Worm (Caenorhabditis elegans) whole organism, L4 larva: ENCODE data around the gene Y75B8A.63.
A peak's percentile ranks its signal among the peaks of the same experiment; 100 is the strongest.

Source experiments
- F37D6.2 ChIP-seq: sonication (generic microtip); optimal IDR thresholded peaks from 2 replicates; lab custom pipeline; 2016; ENCODE audit warnings: mild to moderate bottlenecking, missing genetic modification characterization, missing compliant biosample characterization
- T20F7.1 ChIP-seq: fragments of 200-800 bp; sonication (Bioruptor generic); optimal IDR thresholded peaks from 2 replicates; lab custom pipeline; 2018; ENCODE audit warnings: mild to moderate bottlenecking, missing genetic modification characterization, missing compliant biosample characterization
- T26A8.4 ChIP-seq: fragments of 200-800 bp; sonication (Bioruptor generic); IDR thresholded peaks from 2 replicates; pipeline ENCODE4 v1.3.6; 2022; ENCODE audit warnings: missing genetic modification characterization, missing compliant biosample characterization
- Y105C5A.15 ChIP-seq: fragments of 200-800 bp; sonication (Bioruptor generic); IDR thresholded peaks from 2 replicates; pipeline ENCODE4 v1.3.6; 2022; ENCODE audit warnings: missing genetic modification characterization, missing compliant biosample characterization
- Y5F2A.4 ChIP-seq: fragments of 200-800 bp; sonication (Bioruptor generic); optimal IDR thresholded peaks from 2 replicates; lab custom pipeline; 2018; ENCODE audit warnings: mild to moderate bottlenecking, missing genetic modification characterization, missing compliant biosample characterization
- ZK337.2 ChIP-seq: fragments of 200-800 bp; sonication (Bioruptor generic); IDR thresholded peaks from 2 replicates; pipeline ENCODE4 v1.3.6; 2022; ENCODE audit warnings: missing genetic modification reagents, missing genetic modification characterization, missing compliant biosample characterization
- aha-1 ChIP-seq: fragments of 150-350 bp; peaks from one replicate; lab custom pipeline; 2014; ENCODE audit warnings: missing biosample characterization, missing genetic modification characterization
- aly-2 ChIP-seq: sonication (generic microtip); optimal IDR thresholded peaks from 2 replicates; lab custom pipeline; 2018; ENCODE audit warnings: missing biosample characterization, missing genetic modification characterization
- ama-1 ChIP-seq: fragments of 150-350 bp; optimal IDR thresholded peaks from 2 replicates; lab custom pipeline; 2014; ENCODE audit warnings: inconsistent platforms, mixed read lengths
- attf-4 ChIP-seq: sonication (generic microtip); optimal IDR thresholded peaks from 3 replicates; lab custom pipeline; 2017; ENCODE audit warnings: missing biosample characterization, missing genetic modification characterization
- ceh-32 ChIP-seq: sonication (generic microtip); optimal IDR thresholded peaks from 2 replicates; lab custom pipeline; 2016; ENCODE audit warnings: mild to moderate bottlenecking, missing genetic modification characterization, missing compliant biosample characterization; ENCODE audit not compliant: poor library complexity
- ceh-62 ChIP-seq: sonication (generic microtip); optimal IDR thresholded peaks from 2 replicates; lab custom pipeline; 2017; ENCODE audit warnings: missing biosample characterization, missing genetic modification characterization
- ceh-82 ChIP-seq: sonication (generic microtip); optimal IDR thresholded peaks from 2 replicates; lab custom pipeline; 2017; ENCODE audit warnings: missing biosample characterization, missing genetic modification characterization
- ces-1 ChIP-seq: fragments of 150-350 bp; sonication (generic microtip); optimal IDR thresholded peaks from 4 replicates; lab custom pipeline; 2014; ENCODE audit warnings: missing biosample characterization, missing genetic modification reagents, missing genetic modification characterization
- cey-2 ChIP-seq: sonication (generic microtip); optimal IDR thresholded peaks from 3 replicates; lab custom pipeline; 2017; ENCODE audit warnings: missing genetic modification characterization, mild to moderate bottlenecking, missing compliant biosample characterization, antibody characterized with exemption, borderline replicate concordance; ENCODE audit not compliant: insufficient read depth
- daf-12 ChIP-seq: fragments of 150-350 bp; optimal IDR thresholded peaks from 2 replicates; lab custom pipeline; 2014; ENCODE audit warnings: missing biosample characterization, missing genetic modification reagents, missing genetic modification characterization
- daf-19 ChIP-seq: fragments of 200-800 bp; sonication (Bioruptor generic); conservative IDR thresholded peaks from 2 replicates; pipeline ENCODE4 v1.3.6; 2022; ENCODE audit warnings: missing genetic modification characterization, missing compliant biosample characterization
- daf-8 ChIP-seq: fragments of 200-800 bp; sonication (Bioruptor generic); IDR thresholded peaks from 2 replicates; pipeline ENCODE4 v1.3.6; 2022; ENCODE audit warnings: missing genetic modification characterization, missing compliant biosample characterization
- dmd-6 ChIP-seq: fragments of 200-800 bp; sonication (Bioruptor generic); IDR thresholded peaks from 2 replicates; pipeline ENCODE4 v1.3.6; 2022; ENCODE audit warnings: missing genetic modification reagents, missing genetic modification characterization, missing compliant biosample characterization
- dmd-9 ChIP-seq: fragments of 200-800 bp; sonication (Bioruptor generic); IDR thresholded peaks from 2 replicates; pipeline ENCODE4 v1.3.6; 2022; ENCODE audit warnings: missing genetic modification reagents, missing genetic modification characterization, missing compliant biosample characterization
- egl-43 ChIP-seq: fragments of 200-800 bp; sonication (Bioruptor generic); IDR thresholded peaks from 2 replicates; pipeline ENCODE4 v1.3.6; 2022; ENCODE audit warnings: missing genetic modification reagents, missing genetic modification characterization, missing compliant biosample characterization
- fkh-10 ChIP-seq: fragments of 150-350 bp; optimal IDR thresholded peaks from 2 replicates; lab custom pipeline; 2014; ENCODE audit warnings: missing biosample characterization, missing genetic modification reagents, missing genetic modification characterization
- hif-1 ChIP-seq, 2 experiments: sonication (generic microtip); optimal IDR thresholded peaks; 2 replicates each; lab custom pipeline; 2016 to 2017; ENCODE audit warnings: missing compliant biosample characterization in 2 of 2, missing genetic modification characterization in 2 of 2, missing genetic modification reagents in 2 of 2, missing genotype in 2 of 2, mild to moderate bottlenecking in 1 of 2
- hlh-30 ChIP-seq: sonication (generic microtip); optimal IDR thresholded peaks from 2 replicates; lab custom pipeline; 2017; ENCODE audit warnings: antibody characterized with exemption, mild to moderate bottlenecking, missing genetic modification characterization, missing compliant biosample characterization; ENCODE audit not compliant: insufficient read depth
- hmg-1.1 ChIP-seq: fragments of 200-800 bp; sonication (Bioruptor generic); IDR thresholded peaks from 2 replicates; pipeline ENCODE4 v1.3.6; 2022; ENCODE audit warnings: missing genetic modification reagents, missing genetic modification characterization, missing compliant biosample characterization
- lim-7 ChIP-seq: fragments of 200-800 bp; sonication (Bioruptor generic); IDR thresholded peaks from 2 replicates; pipeline ENCODE4 v1.3.6; 2022; ENCODE audit warnings: missing genetic modification characterization, missing compliant biosample characterization
- lin-29 ChIP-seq: fragments of 200-800 bp; sonication (Bioruptor generic); IDR thresholded peaks from 2 replicates; pipeline ENCODE4 v1.3.6; 2022; ENCODE audit warnings: missing genetic modification reagents, missing genetic modification characterization, missing compliant biosample characterization
- lin-38 ChIP-seq: fragments of 200-800 bp; sonication (Bioruptor generic); IDR thresholded peaks from 2 replicates; pipeline ENCODE4 v1.3.6; 2022; ENCODE audit warnings: missing genetic modification reagents, missing genetic modification characterization, missing compliant biosample characterization
- mdl-1 ChIP-seq, 2 experiments: fragments of 150-350 bp in 1 of 2; sonication (generic microtip) in 1 of 2; optimal IDR thresholded peaks; 2 replicates each; lab custom pipeline; 2014 to 2017; ENCODE audit warnings: missing biosample characterization in 2 of 2, missing genetic modification characterization in 2 of 2
- mxl-2 ChIP-seq: fragments of 200-800 bp; sonication (Bioruptor generic); conservative IDR thresholded peaks from 2 replicates; pipeline ENCODE4 v1.3.6; 2022; ENCODE audit warnings: missing genetic modification reagents, missing genetic modification characterization, missing compliant biosample characterization
- mxl-3 ChIP-seq: fragments of 200-800 bp; sonication (Bioruptor generic); optimal IDR thresholded peaks from 2 replicates; lab custom pipeline; 2018; ENCODE audit warnings: mild to moderate bottlenecking, missing genetic modification characterization, missing compliant biosample characterization
- nhr-11 ChIP-seq: fragments of 150-350 bp; optimal IDR thresholded peaks from 2 replicates; lab custom pipeline; 2014; ENCODE audit warnings: missing biosample characterization, missing genetic modification characterization
- nhr-111 ChIP-seq: fragments of 200-800 bp; sonication (Bioruptor generic); optimal IDR thresholded peaks from 2 replicates; lab custom pipeline; 2018; ENCODE audit warnings: mild to moderate bottlenecking, missing genetic modification characterization, missing compliant biosample characterization
- nhr-237 ChIP-seq: sonication (generic microtip); optimal IDR thresholded peaks from 2 replicates; lab custom pipeline; 2017; ENCODE audit warnings: missing biosample characterization, missing genetic modification characterization
- nhr-28 ChIP-seq: fragments of 150-350 bp; optimal IDR thresholded peaks from 2 replicates; lab custom pipeline; 2014; ENCODE audit warnings: missing biosample characterization, missing genetic modification characterization
- nhr-41 ChIP-seq: fragments of 200-800 bp; sonication (Bioruptor generic); IDR thresholded peaks from 2 replicates; pipeline ENCODE4 v1.3.6; 2022; ENCODE audit warnings: missing genetic modification reagents, missing genetic modification characterization, missing compliant biosample characterization
- nhr-42 ChIP-seq: fragments of 200-800 bp; sonication (Bioruptor generic); IDR thresholded peaks from 2 replicates; pipeline ENCODE4 v1.3.6; 2022; ENCODE audit warnings: missing genetic modification characterization, missing compliant biosample characterization
- nhr-48 ChIP-seq: sonication (generic microtip); optimal IDR thresholded peaks from 2 replicates; lab custom pipeline; 2016; ENCODE audit warnings: mild to moderate bottlenecking, missing genetic modification characterization, missing compliant biosample characterization
- nhr-6 ChIP-seq: fragments of 150-350 bp; optimal IDR thresholded peaks from 2 replicates; lab custom pipeline; 2014; ENCODE audit warnings: missing biosample characterization, missing genetic modification characterization
- pha-4 ChIP-seq, 2 experiments: fragments of 150-350 bp in 1 of 2; fragments of 200-800 bp in 1 of 2; sonication (Bioruptor generic) in 1 of 2; IDR thresholded peaks in 1 of 2; optimal IDR thresholded peaks in 1 of 2; 2 replicates each; pipeline versions ENCODE4 v1.3.6 to Lab custom; 2014 to 2022; ENCODE audit warnings: missing genetic modification characterization in 2 of 2, missing genetic modification reagents in 2 of 2, missing biosample characterization in 1 of 2, missing compliant biosample characterization in 1 of 2
- rbr-2 ChIP-seq: sonication (generic microtip); optimal IDR thresholded peaks from 2 replicates; lab custom pipeline; 2016; ENCODE audit warnings: missing genotype, missing genetic modification characterization, missing compliant biosample characterization
- sdz-12 ChIP-seq: fragments of 200-800 bp; sonication (Bioruptor generic); optimal IDR thresholded peaks from 2 replicates; lab custom pipeline; 2018; ENCODE audit warnings: mild to moderate bottlenecking, missing genetic modification characterization, missing compliant biosample characterization
- set-16 ChIP-seq: fragments of 200-800 bp; sonication (Bioruptor generic); IDR thresholded peaks from 2 replicates; pipeline ENCODE4 v1.3.6; 2022; ENCODE audit warnings: missing genetic modification reagents, missing genetic modification characterization, missing compliant biosample characterization
- skn-1 ChIP-seq: fragments of 150-350 bp; optimal IDR thresholded peaks from 2 replicates; lab custom pipeline; 2014; ENCODE audit warnings: missing biosample characterization, missing genetic modification characterization
- snpc-4 ChIP-seq: fragments of 150-350 bp; optimal IDR thresholded peaks from 2 replicates; lab custom pipeline; 2014; ENCODE audit warnings: missing biosample characterization, missing genetic modification characterization
- spr-1 ChIP-seq: sonication (generic microtip); optimal IDR thresholded peaks from 2 replicates; lab custom pipeline; 2016; ENCODE audit warnings: mild to moderate bottlenecking, missing genetic modification characterization, missing compliant biosample characterization
- spr-3 ChIP-seq: fragments of 200-800 bp; sonication (Bioruptor generic); optimal IDR thresholded peaks from 2 replicates; lab custom pipeline; 2018; ENCODE audit warnings: mild to moderate bottlenecking, missing genetic modification characterization, missing compliant biosample characterization
- tag-97 ChIP-seq: fragments of 200-800 bp; sonication (Bioruptor generic); IDR thresholded peaks from 2 replicates; pipeline ENCODE4 v1.3.6; 2022; ENCODE audit warnings: missing genetic modification characterization, missing compliant biosample characterization
- unc-130 ChIP-seq: sonication (generic microtip); optimal IDR thresholded peaks from 2 replicates; lab custom pipeline; 2016; ENCODE audit warnings: missing genetic modification reagents, missing genetic modification characterization, missing compliant biosample characterization
- zag-1 ChIP-seq: fragments of 150-350 bp; optimal IDR thresholded peaks from 2 replicates; lab custom pipeline; 2014; ENCODE audit warnings: missing biosample characterization, missing genetic modification characterization
- zfp-2 ChIP-seq: sonication (generic microtip); optimal IDR thresholded peaks from 2 replicates; lab custom pipeline; 2016; ENCODE audit warnings: mild to moderate bottlenecking, missing genetic modification characterization, missing compliant biosample characterization
- ztf-11 ChIP-seq: fragments of 150-350 bp; optimal IDR thresholded peaks from 2 replicates; lab custom pipeline; 2014; ENCODE audit warnings: missing biosample characterization, missing genetic modification characterization

Gene Y75B8A.63

DNA sequence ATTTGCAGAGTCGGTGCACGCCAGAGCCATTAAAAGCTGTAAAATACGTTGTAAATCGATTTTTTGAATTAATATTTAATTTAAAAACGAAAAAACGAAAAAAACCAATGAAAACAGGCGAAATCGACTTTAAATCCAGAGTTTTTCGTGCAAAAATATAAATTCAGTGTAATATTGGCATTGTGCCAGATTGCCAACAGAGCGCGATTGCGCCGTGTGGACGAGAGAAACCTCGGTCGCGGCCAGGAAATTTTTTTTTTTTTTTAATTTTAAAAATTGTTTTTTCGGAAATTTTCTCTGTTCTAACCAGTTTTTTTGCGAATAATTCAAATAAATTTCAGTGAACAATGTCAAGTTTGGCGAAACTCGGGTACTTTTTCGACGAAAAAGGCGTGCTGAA, 23.6 kb downstream of the Y75B8A.63 start, which contains the start of the genes pph-4.1 and Y75B8A.31 (continued):
- TF ChIP-seq ceh-62, result no peak
- TF ChIP-seq ama-1 (lab: Kevin White, UChicago), result no peak
- TF ChIP-seq fkh-10 (GFP tag; lab: Kevin White, UChicago), result no peak
- TF ChIP-seq lin-38 (GFP tag; lab: Robert Waterston, UW), result peak; percentile 99
- TF ChIP-seq skn-1 (tag; lab: Kevin White, UChicago), result no peak
- TF ChIP-seq daf-19 (GFP tag; lab: Robert Waterston, UW), result no peak
- no peak for TF ChIP-seq ceh-82 (tag; lab: Kevin White, UChicago)
- TF ChIP-seq set-16 (GFP tag; lab: Robert Waterston, UW), result no peak
- no peak for TF ChIP-seq Y105C5A.15
- peak; percentile 37 to 95 for TF ChIP-seq hif-1 (tag; optimal IDR thresholded peaks at IDR 0.05; lab: Kevin White, UChicago)
- no peak for TF ChIP-seq zag-1
- TF ChIP-seq hmg-1.1 (GFP tag; lab: Robert Waterston, UW), result 0 out of 2 replicates have a peak, but pooled peaks have one; percentile 16
- TF ChIP-seq mdl-1 (tag; optimal IDR thresholded peaks at IDR 0.05; lab: Kevin White, UChicago), result no peak
- TF ChIP-seq lin-29 (GFP tag; lab: Robert Waterston, UW), result no peak
- TF ChIP-seq Y5F2A.4 (GFP tag; lab: Kevin White, UChicago), result no peak
- TF ChIP-seq T26A8.4, result peak; percentile 53
- TF ChIP-seq tag-97 (GFP tag; lab: Robert Waterston, UW), result no peak
- TF ChIP-seq nhr-6 (tag; lab: Kevin White, UChicago), result peak; percentile 77
- TF ChIP-seq aly-2, result no peak
- TF ChIP-seq hlh-30 (tag; lab: Kevin White, UChicago), result peak; percentile 67
- TF ChIP-seq rbr-2, result peak; percentile 80
- TF ChIP-seq nhr-42 (GFP tag; lab: Robert Waterston, UW), result no peak
- no peak for TF ChIP-seq lim-7
- TF ChIP-seq spr-3 (GFP tag; lab: Kevin White, UChicago), result no peak
- no peak for TF ChIP-seq cey-2 (tag; lab: Kevin White, UChicago)
- TF ChIP-seq ZK337.2 (GFP tag; lab: Robert Waterston, UW), result peak; percentile 77
- peak; percentile 71 for TF ChIP-seq nhr-28 (tag; lab: Kevin White, UChicago)
- TF ChIP-seq dmd-9, result peak; percentile 92
- no peak for TF ChIP-seq egl-43
- peak; percentile 62 for TF ChIP-seq F37D6.2 (tag; lab: Kevin White, UChicago)
- no peak for TF ChIP-seq nhr-11
- no peak for TF ChIP-seq daf-12
- TF ChIP-seq ces-1 (GFP tag; lab: Kevin White, UChicago), result no peak
- peak; percentile 95 for TF ChIP-seq unc-130
- TF ChIP-seq nhr-111, result no peak
- TF ChIP-seq dmd-6 (GFP tag; lab: Robert Waterston, UW), result peak; percentile 75
- TF ChIP-seq daf-8 (GFP tag; lab: Robert Waterston, UW), result no peak
- no peak for TF ChIP-seq T20F7.1
- no peak for TF ChIP-seq aha-1
- peak; percentile 30 for TF ChIP-seq nhr-48 (tag; lab: Kevin White, UChicago)
- TF ChIP-seq zfp-2 (tag; lab: Kevin White, UChicago), result peak; percentile 44
- peak; percentile 69 for TF ChIP-seq pha-4 (GFP tag; IDR thresholded peaks at IDR 0.05; lab: Robert Waterston, UW)
- no peak for TF ChIP-seq pha-4 (tag; optimal IDR thresholded peaks at IDR 0.05; lab: Kevin White, UChicago)
- TF ChIP-seq ztf-11, result no peak
- TF ChIP-seq mxl-2, result no peak
- TF ChIP-seq snpc-4 (tag; lab: Kevin White, UChicago), result no peak
- TF ChIP-seq spr-1 (tag; lab: Kevin White, UChicago), result peak; percentile 41
- TF ChIP-seq attf-4 (tag; lab: Kevin White, UChicago), result no peak
- peak; percentile 44 for TF ChIP-seq sdz-12
- no peak for TF ChIP-seq nhr-237 (tag; lab: Kevin White, UChicago)
- no peak for TF ChIP-seq nhr-41 (GFP tag; lab: Robert Waterston, UW)
- TF ChIP-seq mxl-3 (GFP tag; lab: Kevin White, UChicago), result no peak
- no peak for TF ChIP-seq ceh-32 (tag; lab: Kevin White, UChicago)
